Worm (Caenorhabditis elegans) whole organism, L4 larva: Measurements from ENCODE around the gene F34D10.4.

ENCODE experiments used
- F10B5.3 ChIP-seq: sonication (generic microtip); optimal IDR thresholded peaks from 2 replicates; lab custom pipeline; 2016; ENCODE audit warnings: mild to moderate bottlenecking, missing genetic modification characterization, missing compliant biosample characterization
- F44E2.7 ChIP-seq: fragments of 200-800 bp; sonication (Bioruptor generic); IDR thresholded peaks from 2 replicates; pipeline ENCODE4 v2.1.2; 2022; ENCODE audit warnings: missing genetic modification characterization, missing compliant biosample characterization
- F49E8.2 ChIP-seq: sonication (generic microtip); optimal IDR thresholded peaks from 2 replicates; lab custom pipeline; 2016; ENCODE audit warnings: missing compliant biosample characterization, mild to moderate bottlenecking, missing genetic modification characterization, borderline replicate concordance
- Y5F2A.4 ChIP-seq: fragments of 200-800 bp; sonication (Bioruptor generic); optimal IDR thresholded peaks from 2 replicates; lab custom pipeline; 2018; ENCODE audit warnings: mild to moderate bottlenecking, missing genetic modification characterization, missing compliant biosample characterization
- ZK546.5 ChIP-seq, 2 experiments: sonication (generic microtip); optimal IDR thresholded peaks; 2 replicates each; lab custom pipeline; 2017; ENCODE audit warnings: missing biosample characterization in 2 of 2, missing genetic modification characterization in 2 of 2
- aha-1 ChIP-seq: fragments of 150-350 bp; peaks from one replicate; lab custom pipeline; 2014; ENCODE audit warnings: missing biosample characterization, missing genetic modification characterization
- aly-2 ChIP-seq: sonication (generic microtip); optimal IDR thresholded peaks from 2 replicates; lab custom pipeline; 2018; ENCODE audit warnings: missing biosample characterization, missing genetic modification characterization
- ama-1 ChIP-seq: fragments of 150-350 bp; optimal IDR thresholded peaks from 2 replicates; lab custom pipeline; 2014; ENCODE audit warnings: inconsistent platforms, mixed read lengths
- arid-1 ChIP-seq: fragments of 200-800 bp; sonication (Bioruptor generic); conservative IDR thresholded peaks from 2 replicates; pipeline ENCODE4 v1.3.6; 2022; ENCODE audit warnings: missing genetic modification reagents, missing genetic modification characterization, missing compliant biosample characterization
- ceh-28 ChIP-seq: fragments of 150-350 bp; optimal IDR thresholded peaks from 2 replicates; lab custom pipeline; 2014; ENCODE audit warnings: missing biosample characterization, missing genetic modification reagents, missing genetic modification characterization
- daf-12 ChIP-seq: fragments of 150-350 bp; optimal IDR thresholded peaks from 2 replicates; lab custom pipeline; 2014; ENCODE audit warnings: missing biosample characterization, missing genetic modification reagents, missing genetic modification characterization
- daf-19 ChIP-seq: fragments of 200-800 bp; sonication (Bioruptor generic); conservative IDR thresholded peaks from 2 replicates; pipeline ENCODE4 v1.3.6; 2022; ENCODE audit warnings: missing genetic modification characterization, missing compliant biosample characterization
- dmd-8 ChIP-seq: fragments of 200-800 bp; sonication (Bioruptor generic); IDR thresholded peaks from 2 replicates; pipeline ENCODE4 v1.3.6; 2022; ENCODE audit warnings: missing genetic modification characterization, missing compliant biosample characterization
- dmd-9 ChIP-seq: fragments of 200-800 bp; sonication (Bioruptor generic); IDR thresholded peaks from 2 replicates; pipeline ENCODE4 v1.3.6; 2022; ENCODE audit warnings: missing genetic modification reagents, missing genetic modification characterization, missing compliant biosample characterization
- egl-27 ChIP-seq: sonication (generic microtip); optimal IDR thresholded peaks from 3 replicates; lab custom pipeline; 2017; ENCODE audit warnings: missing biosample characterization, missing genetic modification reagents, missing genetic modification characterization
- fos-1 ChIP-seq: fragments of 150-350 bp; optimal IDR thresholded peaks from 2 replicates; lab custom pipeline; 2014; ENCODE audit warnings: missing biosample characterization, missing genetic modification characterization
- hlh-30 ChIP-seq: sonication (generic microtip); optimal IDR thresholded peaks from 2 replicates; lab custom pipeline; 2017; ENCODE audit warnings: antibody characterized with exemption, mild to moderate bottlenecking, missing genetic modification characterization, missing compliant biosample characterization; ENCODE audit not compliant: insufficient read depth
- jun-1 ChIP-seq: fragments of 150-350 bp; optimal IDR thresholded peaks from 2 replicates; lab custom pipeline; 2014; ENCODE audit warnings: missing biosample characterization, missing genetic modification reagents, missing genetic modification characterization
- lin-1 ChIP-seq: fragments of 200-800 bp; sonication (Bioruptor generic); IDR thresholded peaks from 2 replicates; pipeline ENCODE4 v1.3.6; 2022; ENCODE audit warnings: missing genetic modification reagents, missing genetic modification characterization, missing compliant biosample characterization
- lin-13 ChIP-seq: fragments of 150-350 bp; optimal IDR thresholded peaks from 2 replicates; lab custom pipeline; 2014; ENCODE audit warnings: missing biosample characterization, missing genetic modification reagents, missing genetic modification characterization
- lin-38 ChIP-seq: fragments of 200-800 bp; sonication (Bioruptor generic); IDR thresholded peaks from 2 replicates; pipeline ENCODE4 v1.3.6; 2022; ENCODE audit warnings: missing genetic modification reagents, missing genetic modification characterization, missing compliant biosample characterization
- lin-39 ChIP-seq: fragments of 150-350 bp; optimal IDR thresholded peaks from 2 replicates; lab custom pipeline; 2014; ENCODE audit warnings: missing biosample characterization, missing genetic modification reagents, missing genetic modification characterization
- lsy-2 ChIP-seq, 2 experiments: fragments of 150-350 bp in 1 of 2; sonication (generic microtip) in 1 of 2; optimal IDR thresholded peaks; 2 replicates each; lab custom pipeline; 2014 to 2017; ENCODE audit warnings: missing biosample characterization in 2 of 2, missing genetic modification characterization in 2 of 2
- madf-9 ChIP-seq: fragments of 200-800 bp; sonication (Bioruptor generic); conservative IDR thresholded peaks from 2 replicates; pipeline ENCODE4 v1.3.6; 2022; ENCODE audit warnings: missing genetic modification reagents, missing genetic modification characterization, missing compliant biosample characterization
- mdl-1 ChIP-seq, 2 experiments: fragments of 150-350 bp in 1 of 2; sonication (generic microtip) in 1 of 2; optimal IDR thresholded peaks; 2 replicates each; lab custom pipeline; 2014 to 2017; ENCODE audit warnings: missing biosample characterization in 2 of 2, missing genetic modification characterization in 2 of 2
- mep-1 ChIP-seq: fragments of 150-350 bp; sonication (generic microtip); optimal IDR thresholded peaks from 3 replicates; lab custom pipeline; 2014; ENCODE audit warnings: missing biosample characterization, missing genetic modification characterization
- mes-2 ChIP-seq: sonication (generic microtip); optimal IDR thresholded peaks from 2 replicates; lab custom pipeline; 2016; ENCODE audit warnings: missing genotype, mild to moderate bottlenecking, missing genetic modification characterization, missing compliant biosample characterization; ENCODE audit not compliant: poor library complexity, severe bottlenecking
- mxl-2 ChIP-seq: fragments of 200-800 bp; sonication (Bioruptor generic); conservative IDR thresholded peaks from 2 replicates; pipeline ENCODE4 v1.3.6; 2022; ENCODE audit warnings: missing genetic modification reagents, missing genetic modification characterization, missing compliant biosample characterization
- mxl-3 ChIP-seq: fragments of 200-800 bp; sonication (Bioruptor generic); optimal IDR thresholded peaks from 2 replicates; lab custom pipeline; 2018; ENCODE audit warnings: mild to moderate bottlenecking, missing genetic modification characterization, missing compliant biosample characterization
- nhr-10 ChIP-seq: fragments of 150-350 bp; optimal IDR thresholded peaks from 2 replicates; lab custom pipeline; 2014; ENCODE audit warnings: missing biosample characterization, missing genetic modification characterization
- nhr-11 ChIP-seq: fragments of 150-350 bp; optimal IDR thresholded peaks from 2 replicates; lab custom pipeline; 2014; ENCODE audit warnings: missing biosample characterization, missing genetic modification characterization
- nhr-111 ChIP-seq: fragments of 200-800 bp; sonication (Bioruptor generic); optimal IDR thresholded peaks from 2 replicates; lab custom pipeline; 2018; ENCODE audit warnings: mild to moderate bottlenecking, missing genetic modification characterization, missing compliant biosample characterization
- nhr-25 ChIP-seq: sonication (generic microtip); optimal IDR thresholded peaks from 2 replicates; lab custom pipeline; 2017; ENCODE audit warnings: missing genetic modification characterization, mild to moderate bottlenecking, missing compliant biosample characterization, antibody characterized with exemption, moderate library complexity, borderline replicate concordance; ENCODE audit not compliant: insufficient read depth
- nhr-42 ChIP-seq: fragments of 200-800 bp; sonication (Bioruptor generic); IDR thresholded peaks from 2 replicates; pipeline ENCODE4 v1.3.6; 2022; ENCODE audit warnings: missing genetic modification characterization, missing compliant biosample characterization
- nhr-6 ChIP-seq: fragments of 150-350 bp; optimal IDR thresholded peaks from 2 replicates; lab custom pipeline; 2014; ENCODE audit warnings: missing biosample characterization, missing genetic modification characterization
- nhr-77 ChIP-seq: fragments of 150-350 bp; optimal IDR thresholded peaks from 2 replicates; lab custom pipeline; 2014; ENCODE audit warnings: missing biosample characterization, missing genetic modification characterization
- pha-4 ChIP-seq, 2 experiments: fragments of 150-350 bp in 1 of 2; fragments of 200-800 bp in 1 of 2; sonication (Bioruptor generic) in 1 of 2; IDR thresholded peaks in 1 of 2; optimal IDR thresholded peaks in 1 of 2; 2 replicates each; pipeline versions ENCODE4 v1.3.6 to Lab custom; 2014 to 2022; ENCODE audit warnings: missing genetic modification characterization in 2 of 2, missing genetic modification reagents in 2 of 2, missing biosample characterization in 1 of 2, missing compliant biosample characterization in 1 of 2
- php-3 ChIP-seq: fragments of 200-800 bp; sonication (Bioruptor generic); IDR thresholded peaks from 2 replicates; pipeline ENCODE4 v1.3.6; 2022; ENCODE audit warnings: missing genetic modification reagents, missing genetic modification characterization, missing compliant biosample characterization
- pqm-1 ChIP-seq: sonication (generic microtip); optimal IDR thresholded peaks from 2 replicates; lab custom pipeline; 2017; ENCODE audit warnings: missing biosample characterization, missing genetic modification characterization
- rbr-2 ChIP-seq: sonication (generic microtip); optimal IDR thresholded peaks from 2 replicates; lab custom pipeline; 2016; ENCODE audit warnings: missing genotype, missing genetic modification characterization, missing compliant biosample characterization
- sdz-12 ChIP-seq: fragments of 200-800 bp; sonication (Bioruptor generic); optimal IDR thresholded peaks from 2 replicates; lab custom pipeline; 2018; ENCODE audit warnings: mild to moderate bottlenecking, missing genetic modification characterization, missing compliant biosample characterization
- skn-1 ChIP-seq: fragments of 150-350 bp; optimal IDR thresholded peaks from 2 replicates; lab custom pipeline; 2014; ENCODE audit warnings: missing biosample characterization, missing genetic modification characterization
- snpc-1.2 ChIP-seq: fragments of 200-800 bp; sonication (Bioruptor generic); IDR thresholded peaks from 2 replicates; pipeline ENCODE4 v1.3.6; 2022; ENCODE audit warnings: missing genetic modification reagents, missing genetic modification characterization, missing compliant biosample characterization
- spr-1 ChIP-seq: sonication (generic microtip); optimal IDR thresholded peaks from 2 replicates; lab custom pipeline; 2016; ENCODE audit warnings: mild to moderate bottlenecking, missing genetic modification characterization, missing compliant biosample characterization
- spr-3 ChIP-seq: fragments of 200-800 bp; sonication (Bioruptor generic); optimal IDR thresholded peaks from 2 replicates; lab custom pipeline; 2018; ENCODE audit warnings: mild to moderate bottlenecking, missing genetic modification characterization, missing compliant biosample characterization
- unc-130 ChIP-seq: sonication (generic microtip); optimal IDR thresholded peaks from 2 replicates; lab custom pipeline; 2016; ENCODE audit warnings: missing genetic modification reagents, missing genetic modification characterization, missing compliant biosample characterization
- zag-1 ChIP-seq: fragments of 150-350 bp; optimal IDR thresholded peaks from 2 replicates; lab custom pipeline; 2014; ENCODE audit warnings: missing biosample characterization, missing genetic modification characterization
- zip-11 ChIP-seq: fragments of 200-800 bp; sonication (Bioruptor generic); IDR thresholded peaks from 2 replicates; pipeline ENCODE4 v1.3.6; 2022; ENCODE audit warnings: missing genetic modification characterization, missing compliant biosample characterization
- zip-2 ChIP-seq: fragments of 150-350 bp; optimal IDR thresholded peaks from 2 replicates; lab custom pipeline; 2014; ENCODE audit warnings: missing biosample characterization, missing genetic modification characterization
- ztf-11 ChIP-seq: fragments of 150-350 bp; optimal IDR thresholded peaks from 2 replicates; lab custom pipeline; 2014; ENCODE audit warnings: missing biosample characterization, missing genetic modification characterization

Gene F34D10.4

DNA sequence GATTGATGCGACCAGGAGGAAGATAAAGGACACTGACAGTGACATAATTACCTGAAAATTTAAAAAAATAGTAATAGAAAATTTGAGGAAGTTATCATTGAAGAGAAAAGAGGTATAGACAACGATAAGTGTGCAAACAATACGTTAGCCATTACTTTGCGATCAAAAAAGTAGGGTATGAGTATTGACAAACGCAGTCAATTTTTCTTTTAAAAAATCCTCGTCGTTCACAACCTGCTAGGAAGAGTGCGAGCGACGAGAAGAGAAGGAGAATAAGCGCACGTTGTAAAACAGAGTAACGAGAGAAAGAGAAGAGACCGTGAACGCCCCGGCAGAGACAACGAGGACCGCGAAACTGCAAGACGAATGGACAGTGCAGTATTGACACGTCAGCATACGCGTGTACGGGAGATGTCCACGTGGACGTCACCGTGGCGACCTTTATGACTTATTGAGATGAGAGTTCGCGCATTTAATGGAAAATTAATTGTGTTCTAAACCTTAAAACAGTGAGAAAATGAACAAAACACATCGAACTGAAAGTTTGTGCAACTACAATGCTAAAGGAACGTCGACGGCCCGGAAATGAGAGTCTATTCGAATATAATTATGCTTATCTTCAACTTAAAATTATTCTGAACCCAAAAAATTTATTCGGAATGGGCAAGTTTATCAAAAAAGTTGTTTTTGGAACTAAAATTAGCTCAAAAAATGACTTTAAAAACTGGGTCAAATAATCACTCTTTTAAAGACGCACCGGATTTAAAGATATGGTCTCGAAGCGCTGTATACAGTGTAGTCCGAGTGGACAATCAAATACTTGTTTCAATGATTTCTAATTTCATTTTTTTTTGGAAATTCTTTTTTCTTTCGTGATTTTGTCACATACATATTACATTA lies 34.7 kb upstream of the F34D10.4 start, which contains the start of the genes pdi-1 and C14B1.2 (continued):
- TF ChIP-seq aly-2 (tag; lab: Kevin White, UChicago) (no peak), dmd-9 (GFP tag; lab: Robert Waterston, UW) (no peak), F44E2.7 (GFP tag; lab: Robert Waterston, UW) (no peak), sdz-12 (GFP tag; lab: Kevin White, UChicago) (no peak), daf-12 (no peak), madf-9 (GFP tag; lab: Robert Waterston, UW) (no peak; the same call in 1 of the 2 replicates), F49E8.2 (tag; lab: Kevin White, UChicago) (no peak), ama-1 (no peak), spr-3 (GFP tag; lab: Kevin White, UChicago) (no peak), fos-1 (tag; lab: Kevin White, UChicago) (no peak), mdl-1 (tag; optimal IDR thresholded peaks at IDR 0.05; lab: Kevin White, UChicago) (peak; percentile 75 to 89), egl-27 (tag; lab: Kevin White, UChicago) (no peak), zag-1 (tag; lab: Kevin White, UChicago) (no peak), mxl-2 (GFP tag; lab: Robert Waterston, UW) (no peak), hlh-30 (peak; percentile 71), nhr-111 (no peak), zip-11 (GFP tag; lab: Robert Waterston, UW) (no peak), zip-2 (tag; lab: Kevin White, UChicago) (no peak), jun-1 (no peak), nhr-11 (no peak), ztf-11 (tag; lab: Kevin White, UChicago) (no peak), rbr-2 (tag; lab: Kevin White, UChicago) (peak; percentile 34), daf-19 (no peak), nhr-42 (GFP tag; lab: Robert Waterston, UW) (no peak), mxl-3 (GFP tag; lab: Kevin White, UChicago) (peak; percentile 99), unc-130 (no peak), lsy-2 (tag; optimal IDR thresholded peaks at IDR 0.05; lab: Kevin White, UChicago) (peak in 1 of 2 experiments; percentile 71), nhr-6 (tag; lab: Kevin White, UChicago) (peak; percentile 77), lin-39 (tag; lab: Kevin White, UChicago) (no peak), lin-1 (GFP tag; lab: Robert Waterston, UW) (no peak), lin-38 (GFP tag; lab: Robert Waterston, UW) (peak; percentile 64), php-3 (no peak), spr-1 (tag; lab: Kevin White, UChicago) (peak; percentile 28), aha-1 (tag; lab: Kevin White, UChicago) (no peak), nhr-10 (tag; lab: Kevin White, UChicago) (no peak), arid-1 (peak; percentile 51; the same call in 1 of the 2 replicates), dmd-8 (no peak)

DNA sequence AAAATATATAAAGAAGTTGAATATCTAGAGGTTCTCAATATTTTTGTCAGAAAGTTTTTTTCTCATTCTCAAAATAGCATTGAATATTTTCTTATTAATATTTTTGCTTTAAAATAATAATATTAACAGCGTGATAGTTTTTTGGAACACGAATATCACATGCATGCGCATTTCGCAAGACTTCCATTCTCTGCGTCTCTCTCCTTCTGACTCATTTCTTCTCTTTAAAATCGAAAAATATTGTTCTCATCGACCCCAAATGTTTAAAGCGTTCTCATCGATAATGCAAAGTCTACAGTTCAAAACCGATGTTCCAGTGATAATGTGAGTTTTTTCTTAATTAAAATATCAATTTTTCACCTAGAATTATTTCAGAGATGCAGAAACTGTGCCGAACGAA lies 33.0 kb upstream of the F34D10.4 start, which contains the start of gene C14B1.3:
TSS of gene C14B1.3 (plus strand) at position 168 of the 400 bp plus-strand sequence.
- TF ChIP-seq mep-1 (tag; lab: Kevin White, UChicago) = peak; percentile 65
- TF ChIP-seq pha-4 (GFP tag; IDR thresholded peaks at IDR 0.05; lab: Robert Waterston, UW) = no peak
- peak; percentile 21 for TF ChIP-seq pha-4 (tag; optimal IDR thresholded peaks at IDR 0.05; lab: Kevin White, UChicago)
- TF ChIP-seq egl-27 (tag; lab: Kevin White, UChicago) = no peak
- no peak for TF ChIP-seq ceh-28 (tag; lab: Kevin White, UChicago)
- TF ChIP-seq nhr-11 = no peak
- TF ChIP-seq nhr-25 (tag; lab: Kevin White, UChicago) = no peak
- no peak for TF ChIP-seq snpc-1.2 (GFP tag; lab: Robert Waterston, UW)
- peak; percentile 2 for TF ChIP-seq lin-13 (GFP tag; lab: Kevin White, UChicago)
- peak; percentile 41 for TF ChIP-seq nhr-77 (tag; lab: Kevin White, UChicago)
- no peak for TF ChIP-seq F10B5.3
- no peak for TF ChIP-seq zag-1 (tag; lab: Kevin White, UChicago)
- TF ChIP-seq Y5F2A.4 (GFP tag; lab: Kevin White, UChicago) = no peak
- TF ChIP-seq arid-1 = no peak
- no peak for TF ChIP-seq nhr-111
- peak; percentile 65 for TF ChIP-seq mes-2 (tag; lab: Kevin White, UChicago)
- no peak for TF ChIP-seq skn-1 (tag; lab: Kevin White, UChicago)
- no peak for TF ChIP-seq lin-39 (tag; lab: Kevin White, UChicago)
- TF ChIP-seq pqm-1 = peak; percentile 23
- TF ChIP-seq ZK546.5 (tag; optimal IDR thresholded peaks at IDR 0.05; lab: Kevin White, UChicago) = no peak
- TF ChIP-seq aly-2 (tag; lab: Kevin White, UChicago) = no peak
